Fruit fly (Drosophila melanogaster) whole organism, embryonic: Measurements from ENCODE around the gene CG4270.

ENCODE experiments used
- CG10321 ChIP-seq: fragments of 200-800 bp; sonication (Bioruptor generic); IDR thresholded peaks from 2 replicates; pipeline ENCODE4 v1.3.6; 2022; ENCODE audit warnings: missing biosample characterization, missing genetic modification characterization
- CG17186 ChIP-seq: fragments of 200-800 bp; sonication (Bioruptor generic); optimal IDR thresholded peaks from 3 replicates; lab custom pipeline; 2017; ENCODE audit warnings: missing biosample characterization, missing genetic modification reagents, missing genetic modification characterization
- CG30431 ChIP-seq: fragments of 200-800 bp; sonication (Bioruptor generic); optimal IDR thresholded peaks from 2 replicates; lab custom pipeline; 2017; ENCODE audit warnings: missing biosample characterization, missing genetic modification characterization
- CG4820 ChIP-seq: fragments of 200-800 bp; sonication (Bioruptor generic); optimal IDR thresholded peaks from 3 replicates; lab custom pipeline; 2016; ENCODE audit warnings: missing biosample characterization, missing genetic modification characterization
- CG8089 ChIP-seq: fragments of 200-800 bp; sonication (Bioruptor generic); optimal IDR thresholded peaks from 3 replicates; lab custom pipeline; 2016; ENCODE audit warnings: missing biosample characterization, missing genetic modification characterization
- CG8478 ChIP-seq: fragments of >200 bp; optimal IDR thresholded peaks from 2 replicates; lab custom pipeline; 2018
- Side ChIP-seq: fragments of 200-800 bp; sonication (Bioruptor generic); optimal IDR thresholded peaks from 2 replicates; lab custom pipeline; 2016; ENCODE audit warnings: missing biosample characterization, missing genetic modification characterization
- Sox102F ChIP-seq: fragments of 200-800 bp; sonication (Bioruptor generic); optimal IDR thresholded peaks from 2 replicates; lab custom pipeline; 2018; ENCODE audit warnings: missing biosample characterization, mild to moderate bottlenecking, missing genetic modification characterization, moderate library complexity
- disco-r ChIP-seq: fragments of 200-800 bp; sonication (Bioruptor generic); optimal IDR thresholded peaks from 2 replicates; lab custom pipeline; 2016; ENCODE audit warnings: missing biosample characterization, missing genetic modification characterization
- gsb ChIP-seq: fragments of 200-800 bp; sonication (Bioruptor generic); IDR thresholded peaks from 2 replicates; pipeline ENCODE4 v1.3.6; 2022; ENCODE audit warnings: missing biosample characterization, missing genetic modification characterization
- scrt ChIP-seq: fragments of 200-800 bp; sonication (Bioruptor generic); optimal IDR thresholded peaks from 2 replicates; lab custom pipeline; 2018; ENCODE audit warnings: missing biosample characterization, mild to moderate bottlenecking, missing genetic modification characterization, moderate library complexity
- shn ChIP-seq: fragments of 200-800 bp; sonication (Bioruptor generic); optimal IDR thresholded peaks from 3 replicates; lab custom pipeline; 2016; ENCODE audit warnings: missing biosample characterization, missing genetic modification characterization

DNA sequence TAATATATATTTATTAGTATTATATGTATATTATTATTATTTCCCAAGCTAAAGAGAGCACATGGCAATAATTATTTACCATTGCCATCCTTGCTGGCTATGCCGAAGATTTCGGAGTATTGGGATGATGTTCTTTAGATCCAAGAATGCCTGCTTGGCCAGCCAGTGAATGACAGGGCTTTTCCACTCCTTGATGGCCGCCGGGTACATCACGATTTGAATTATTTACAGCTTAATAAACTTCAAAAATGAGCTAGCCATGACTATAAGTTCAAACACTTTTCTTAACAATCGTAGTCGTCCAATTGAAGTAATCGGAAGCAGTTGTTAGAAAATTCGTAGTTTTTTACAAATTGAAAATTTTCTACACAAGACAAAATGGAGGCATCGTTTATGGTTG lies 36.6 kb downstream of the CG4270 start, which contains the start of gene CG31949:
- TF ChIP-seq shn (GFP tag; lab: Kevin White, UChicago) (no peak), CG17186 (GFP tag; lab: Kevin White, UChicago) (no peak), Side (no peak), CG10321 (GFP tag; lab: Robert Waterston, UW) (no peak), gsb (GFP tag; lab: Robert Waterston, UW) (no peak), CG8089 (GFP tag; lab: Kevin White, UChicago) (no peak), scrt (GFP tag; lab: Kevin White, UChicago) (no peak), CG30431 (GFP tag; lab: Kevin White, UChicago) (no peak), Sox102F (GFP tag; lab: Kevin White, UChicago) (no peak), disco-r (GFP tag; lab: Kevin White, UChicago) (no peak), CG8478 (lab: Kevin White, UChicago) (no peak), CG4820 (GFP tag; lab: Kevin White, UChicago) (no peak)
